Worm (Caenorhabditis elegans): ENCODE results near the gene idpp-6.

DNA sequence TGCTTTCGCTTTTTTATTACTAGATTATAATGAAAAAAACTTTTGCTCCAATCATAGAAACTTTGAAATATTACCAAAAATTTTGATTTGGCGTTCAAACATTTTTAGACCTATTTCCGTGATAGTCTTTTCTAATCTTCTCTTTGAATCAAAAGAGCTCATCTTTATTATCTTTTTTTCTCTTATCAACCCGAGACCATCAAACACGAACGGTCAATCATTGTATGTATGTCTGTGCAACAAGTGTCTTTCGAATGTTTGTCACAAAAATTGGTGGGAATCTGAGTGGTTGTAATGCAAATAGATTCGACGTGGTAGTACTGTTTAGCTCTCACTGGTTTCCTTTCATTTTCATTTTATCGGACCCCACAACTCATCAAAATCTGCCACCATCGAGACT lies 16.8 kb downstream of the idpp-6 start, which contains the start of gene M03A8.3:
- TF ChIP-seq elt-2 (tag; optimal IDR thresholded peaks at IDR 0.05) (no peak), nhr-90 (tag; optimal IDR thresholded peaks at IDR 0.05; ENCODE audit: poor library complexity) (no peak), aha-1 (tag; optimal IDR thresholded peaks at IDR 0.05) (no peak), nhr-28 (tag; optimal IDR thresholded peaks at IDR 0.05) (no peak), egl-27 (tag; optimal IDR thresholded peaks at IDR 0.05) (no peak), pqm-1 (tag; optimal IDR thresholded peaks at IDR 0.05) (no peak), nhr-76 (tag; optimal IDR thresholded peaks at IDR 0.05) (no peak)
